Worm (Caenorhabditis elegans) whole organism, young adult: ENCODE results near the gene C48B4.12.
A peak's percentile ranks its signal among the peaks of the same experiment; 100 is the strongest.

Source experiments
- C17E4.6 ChIP-seq: fragments of 200-800 bp; sonication (Bioruptor generic); IDR thresholded peaks from 2 replicates; pipeline ENCODE4 v1.3.6; 2022; ENCODE audit warnings: missing genetic modification reagents, missing genetic modification characterization, missing compliant biosample characterization
- D2030.7 ChIP-seq: fragments of 200-800 bp; sonication (Bioruptor generic); IDR thresholded peaks from 2 replicates; pipeline ENCODE4 v1.3.6; 2022; ENCODE audit warnings: missing genetic modification reagents, missing genetic modification characterization, missing compliant biosample characterization
- F33H1.4 ChIP-seq: fragments of 200-800 bp; sonication (Bioruptor generic); IDR thresholded peaks from 2 replicates; pipeline ENCODE4 v1.3.6; 2022; ENCODE audit warnings: missing genetic modification reagents, missing genetic modification characterization, missing compliant biosample characterization
- F37B4.10 ChIP-seq: fragments of 200-800 bp; sonication (Bioruptor generic); IDR thresholded peaks from 2 replicates; pipeline ENCODE4 v1.3.6; 2022; ENCODE audit warnings: missing genetic modification characterization, missing compliant biosample characterization
- F49E8.2 ChIP-seq: sonication (generic microtip); optimal IDR thresholded peaks from 3 replicates; lab custom pipeline; 2017; ENCODE audit warnings: missing genetic modification characterization, mild to moderate bottlenecking, missing compliant biosample characterization, antibody characterized with exemption, moderate library complexity; ENCODE audit not compliant: insufficient read depth
- K11D2.4 ChIP-seq: fragments of 200-800 bp; sonication (Bioruptor generic); IDR thresholded peaks from 2 replicates; pipeline ENCODE4 v1.3.6; 2022; ENCODE audit warnings: missing genetic modification reagents, missing genetic modification characterization, missing compliant biosample characterization
- K12H6.12 ChIP-seq: fragments of 200-800 bp; sonication (Bioruptor generic); optimal IDR thresholded peaks from 2 replicates; lab custom pipeline; 2018; ENCODE audit warnings: mild to moderate bottlenecking, missing genetic modification characterization, missing compliant biosample characterization
- T26A5.8 ChIP-seq: sonication (generic microtip); optimal IDR thresholded peaks from 2 replicates; lab custom pipeline; 2016; ENCODE audit warnings: missing genetic modification characterization, missing compliant biosample characterization
- Y53G8AR.9 ChIP-seq: fragments of 200-800 bp; sonication (Bioruptor generic); conservative IDR thresholded peaks from 2 replicates; pipeline ENCODE4 v1.3.6; 2022; ENCODE audit warnings: missing genetic modification reagents, missing genetic modification characterization, missing compliant biosample characterization
- Y56A3A.18 ChIP-seq: fragments of 200-800 bp; sonication (Bioruptor generic); IDR thresholded peaks from 2 replicates; pipeline ENCODE4 v1.3.6; 2022; ENCODE audit warnings: missing genetic modification reagents, missing genetic modification characterization, missing compliant biosample characterization
- ZK185.1 ChIP-seq: sonication (generic microtip); optimal IDR thresholded peaks from 2 replicates; lab custom pipeline; 2016; ENCODE audit warnings: mild to moderate bottlenecking, missing genetic modification characterization, missing compliant biosample characterization; ENCODE audit not compliant: poor library complexity, severe bottlenecking
- ama-1 ChIP-seq, 3 experiments: fragments of 150-350 bp in 1 of 3; sonication (generic microtip) in 2 of 3; optimal IDR thresholded peaks; 2 replicates each; lab custom pipeline; 2014 to 2018; ENCODE audit warnings: missing biosample characterization in 2 of 3, missing genetic modification characterization in 2 of 3, missing genetic modification reagents in 2 of 3
- attf-5 ChIP-seq: fragments of 200-800 bp; sonication (Bioruptor generic); optimal IDR thresholded peaks from 2 replicates; lab custom pipeline; 2018; ENCODE audit warnings: mild to moderate bottlenecking, missing genetic modification characterization, missing compliant biosample characterization
- bed-2 ChIP-seq: fragments of 200-800 bp; sonication (Bioruptor generic); IDR thresholded peaks from 2 replicates; pipeline ENCODE4 v1.3.6; 2022; ENCODE audit warnings: missing genetic modification reagents, missing genetic modification characterization, missing compliant biosample characterization
- cebp-2 ChIP-seq: fragments of 200-800 bp; sonication (Bioruptor generic); IDR thresholded peaks from 2 replicates; pipeline ENCODE4 v1.3.6; 2022; ENCODE audit warnings: missing genetic modification characterization, missing compliant biosample characterization
- ceh-91 ChIP-seq: fragments of 200-800 bp; sonication (Bioruptor generic); IDR thresholded peaks from 2 replicates; pipeline ENCODE4 v1.3.6; 2022; ENCODE audit warnings: missing genetic modification reagents, missing genetic modification characterization, missing compliant biosample characterization
- dox-1 ChIP-seq: fragments of 200-800 bp; sonication (Bioruptor generic); IDR thresholded peaks from 2 replicates; pipeline ENCODE4 v1.3.6; 2022; ENCODE audit warnings: missing genetic modification reagents, missing genetic modification characterization, missing compliant biosample characterization
- dpff-1 ChIP-seq: sonication (generic microtip); optimal IDR thresholded peaks from 2 replicates; lab custom pipeline; 2017; ENCODE audit warnings: mild to moderate bottlenecking, missing genetic modification characterization, missing compliant biosample characterization
- efl-1 ChIP-seq: fragments of 150-350 bp; optimal IDR thresholded peaks from 2 replicates; lab custom pipeline; 2014; ENCODE audit warnings: missing biosample characterization, missing genetic modification reagents, missing genetic modification characterization
- egl-18 ChIP-seq: fragments of 200-800 bp; sonication (Bioruptor generic); IDR thresholded peaks from 2 replicates; pipeline ENCODE4 v1.3.6; 2022; ENCODE audit warnings: missing genetic modification reagents, missing genetic modification characterization, missing compliant biosample characterization
- egl-44 ChIP-seq: fragments of 200-800 bp; sonication (Bioruptor generic); IDR thresholded peaks from 2 replicates; pipeline ENCODE4 v1.3.6; 2022; ENCODE audit warnings: missing genetic modification reagents, missing genetic modification characterization, missing compliant biosample characterization
- ets-4 ChIP-seq: fragments of 200-800 bp; sonication (Bioruptor generic); optimal IDR thresholded peaks from 2 replicates; lab custom pipeline; 2018; ENCODE audit warnings: mild to moderate bottlenecking, missing genetic modification characterization, missing compliant biosample characterization
- hmg-1.2 ChIP-seq: fragments of 200-800 bp; sonication (Bioruptor generic); IDR thresholded peaks from 2 replicates; pipeline ENCODE4 v1.3.6; 2022; ENCODE audit warnings: missing genetic modification reagents, missing genetic modification characterization, missing compliant biosample characterization
- hrde-1 ChIP-seq: sonication (generic microtip); optimal IDR thresholded peaks from 2 replicates; lab custom pipeline; 2016; ENCODE audit warnings: missing genetic modification characterization, mild to moderate bottlenecking, missing compliant biosample characterization, moderate library complexity, missing genotype, missing genetic modification reagents, borderline replicate concordance
- lag-1 ChIP-seq: fragments of 200-800 bp; sonication (Bioruptor generic); IDR thresholded peaks from 2 replicates; pipeline ENCODE4 v1.3.6; 2022; ENCODE audit warnings: missing genetic modification reagents, missing genetic modification characterization, missing compliant biosample characterization
- lin-26 ChIP-seq: fragments of 200-800 bp; sonication (Bioruptor generic); IDR thresholded peaks from 2 replicates; pipeline ENCODE4 v1.3.6; 2022; ENCODE audit warnings: missing genetic modification reagents, missing genetic modification characterization, missing compliant biosample characterization
- lir-1 ChIP-seq: fragments of 200-800 bp; sonication (Bioruptor generic); conservative IDR thresholded peaks from 2 replicates; pipeline ENCODE4 v1.3.6; 2022; ENCODE audit warnings: missing genetic modification reagents, missing genetic modification characterization, missing compliant biosample characterization
- lsl-1 ChIP-seq: fragments of 200-800 bp; sonication (Bioruptor generic); optimal IDR thresholded peaks from 2 replicates; lab custom pipeline; 2018; ENCODE audit warnings: mild to moderate bottlenecking, missing genetic modification characterization, moderate library complexity, missing compliant biosample characterization
- lsy-27 ChIP-seq: sonication (generic microtip); optimal IDR thresholded peaks from 2 replicates; lab custom pipeline; 2017; ENCODE audit warnings: missing genetic modification characterization, mild to moderate bottlenecking, missing compliant biosample characterization, antibody characterized with exemption, missing genotype, borderline replicate concordance; ENCODE audit not compliant: insufficient read depth
- madf-10 ChIP-seq: sonication (generic microtip); optimal IDR thresholded peaks from 2 replicates; lab custom pipeline; 2016; ENCODE audit warnings: mild to moderate bottlenecking, missing genetic modification characterization, missing compliant biosample characterization
- madf-3 ChIP-seq: fragments of 200-800 bp; sonication (Bioruptor generic); IDR thresholded peaks from 2 replicates; pipeline ENCODE4 v1.3.6; 2022; ENCODE audit warnings: missing genetic modification reagents, missing genetic modification characterization, missing compliant biosample characterization
- mxl-1 ChIP-seq: sonication (generic microtip); optimal IDR thresholded peaks from 2 replicates; lab custom pipeline; 2016; ENCODE audit warnings: missing genetic modification characterization, missing compliant biosample characterization
- nfya-2 ChIP-seq: fragments of 200-800 bp; sonication (Bioruptor generic); IDR thresholded peaks from 2 replicates; pipeline ENCODE4 v1.3.6; 2022; ENCODE audit warnings: missing genetic modification reagents, missing genetic modification characterization, missing compliant biosample characterization
- nhr-120 ChIP-seq: fragments of 200-800 bp; sonication (Bioruptor generic); IDR thresholded peaks from 2 replicates; pipeline ENCODE4 v1.3.6; 2022; ENCODE audit warnings: missing genetic modification characterization, missing compliant biosample characterization
- nhr-179 ChIP-seq: sonication (generic microtip); optimal IDR thresholded peaks from 2 replicates; lab custom pipeline; 2016; ENCODE audit warnings: mild to moderate bottlenecking, missing genetic modification characterization, missing compliant biosample characterization
- nhr-27 ChIP-seq: fragments of 200-800 bp; sonication (Bioruptor generic); optimal IDR thresholded peaks from 2 replicates; lab custom pipeline; 2018; ENCODE audit warnings: mild to moderate bottlenecking, missing genetic modification characterization, moderate library complexity, missing compliant biosample characterization
- nhr-80 ChIP-seq: sonication (generic microtip); optimal IDR thresholded peaks from 2 replicates; lab custom pipeline; 2016; ENCODE audit warnings: missing genetic modification characterization, missing compliant biosample characterization
- pbrm-1 ChIP-seq: fragments of 200-800 bp; sonication (Bioruptor generic); IDR thresholded peaks from 2 replicates; pipeline ENCODE4 v1.3.6; 2022; ENCODE audit warnings: missing genetic modification reagents, missing genetic modification characterization, missing compliant biosample characterization
- rpc-1 ChIP-seq, 2 experiments: fragments of 150-350 bp in 1 of 2; sonication (generic microtip) in 1 of 2; optimal IDR thresholded peaks; 2 replicates each; lab custom pipeline; 2014 to 2018; ENCODE audit warnings: missing biosample characterization in 1 of 2, missing genetic modification characterization in 1 of 2, missing genetic modification reagents in 1 of 2, missing genotype in 1 of 2
- sea-2 ChIP-seq: fragments of 200-800 bp; sonication (Bioruptor generic); IDR thresholded peaks from 2 replicates; pipeline ENCODE4 v1.3.6; 2022; ENCODE audit warnings: missing genetic modification characterization, missing compliant biosample characterization
- snpc-1.1 ChIP-seq: sonication (generic microtip); optimal IDR thresholded peaks from 2 replicates; lab custom pipeline; 2017; ENCODE audit warnings: missing genetic modification characterization, mild to moderate bottlenecking, missing compliant biosample characterization, antibody characterized with exemption, moderate library complexity, missing genotype, missing genetic modification reagents; ENCODE audit not compliant: insufficient read depth
- snpc-3.4 ChIP-seq: sonication (generic microtip); optimal IDR thresholded peaks from 2 replicates; lab custom pipeline; 2017; ENCODE audit warnings: missing genetic modification characterization, mild to moderate bottlenecking, missing compliant biosample characterization, antibody characterized with exemption, moderate library complexity, missing genotype, missing genetic modification reagents
- somi-1 ChIP-seq: fragments of 200-800 bp; sonication (Bioruptor generic); optimal IDR thresholded peaks from 2 replicates; lab custom pipeline; 2018; ENCODE audit warnings: mild to moderate bottlenecking, missing genetic modification characterization, missing compliant biosample characterization
- tbp1 ChIP-seq: fragments of 200-800 bp; sonication (Bioruptor generic); optimal IDR thresholded peaks from 2 replicates; lab custom pipeline; 2018; ENCODE audit warnings: mild to moderate bottlenecking, missing genetic modification characterization, missing compliant biosample characterization
- tbx-9 ChIP-seq: sonication (generic microtip); optimal IDR thresholded peaks from 2 replicates; lab custom pipeline; 2016; ENCODE audit warnings: borderline replicate concordance, missing genetic modification characterization, inconsistent platforms, missing compliant biosample characterization
- tlf-1 ChIP-seq: fragments of 200-800 bp; sonication (Bioruptor generic); optimal IDR thresholded peaks from 2 replicates; lab custom pipeline; 2018; ENCODE audit warnings: mild to moderate bottlenecking, missing genetic modification characterization, missing compliant biosample characterization
- ztf-28 ChIP-seq: fragments of 200-800 bp; sonication (Bioruptor generic); IDR thresholded peaks from 2 replicates; pipeline ENCODE4 v1.3.6; 2022; ENCODE audit warnings: missing genetic modification reagents, missing genetic modification characterization, missing compliant biosample characterization

The C48B4.12 gene

DNA sequence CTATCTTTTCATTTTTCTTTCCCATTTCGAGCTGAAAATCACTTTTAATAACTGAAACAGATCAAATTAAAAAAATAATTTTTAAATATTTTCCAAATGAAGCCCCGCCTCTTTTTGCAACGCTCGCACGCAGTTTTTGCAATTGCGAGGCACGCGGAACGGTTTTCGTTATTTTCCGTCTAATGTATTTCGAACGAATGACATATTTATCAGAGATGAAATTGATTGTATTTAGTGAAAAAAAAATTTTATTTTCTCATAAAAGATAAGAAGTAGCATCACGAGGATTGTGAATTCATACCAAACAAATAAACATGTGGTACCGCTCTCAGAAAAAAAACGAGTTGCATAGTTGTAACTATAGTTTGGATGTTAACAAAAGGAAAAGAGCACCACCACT, 32.7 kb downstream of the C48B4.12 start, which contains the start of gene rpac-19 (continued):
- TF ChIP-seq F33H1.4 (peak; percentile 66), D2030.7 (GFP tag; lab: Robert Waterston, UW) (peak; percentile 32; the same call in 1 of the 2 replicates), ama-1 (optimal IDR thresholded peaks at IDR 0.05; lab: Kevin White, UChicago) (peak; percentile 74), ama-1 (GFP tag; optimal IDR thresholded peaks at IDR 0.05; lab: Kevin White, UChicago) (peak in 1 of 2 experiments; percentile 77), F49E8.2 (tag; lab: Kevin White, UChicago) (peak; percentile 44), rpc-1 (optimal IDR thresholded peaks at IDR 0.05; lab: Kevin White, UChicago) (peak; percentile 37), rpc-1 (tag; optimal IDR thresholded peaks at IDR 0.05; lab: Kevin White, UChicago) (no peak), Y53G8AR.9 (GFP tag; lab: Robert Waterston, UW) (peak; percentile 82; the same call in 1 of the 2 replicates), lsy-27 (tag; lab: Kevin White, UChicago) (no peak), madf-10 (tag; lab: Kevin White, UChicago) (peak; percentile 80), K11D2.4 (GFP tag; lab: Robert Waterston, UW) (peak; percentile 33; the same call in 1 of the 2 replicates), ets-4 (no peak), egl-44 (GFP tag; lab: Robert Waterston, UW) (peak; percentile 83), snpc-3.4 (peak; percentile 50), dox-1 (GFP tag; lab: Robert Waterston, UW) (no peak), sea-2 (GFP tag; lab: Robert Waterston, UW) (no peak), efl-1 (peak; percentile 42), madf-3 (GFP tag; lab: Robert Waterston, UW) (peak; percentile 73; the same call in 1 of the 2 replicates), lir-1 (no peak), K12H6.12 (peak; percentile 25), tbp1 (GFP tag; lab: Kevin White, UChicago) (peak; percentile 65), hmg-1.2 (GFP tag; lab: Robert Waterston, UW) (peak; percentile 45), nhr-179 (tag; lab: Kevin White, UChicago) (no peak), T26A5.8 (tag; lab: Kevin White, UChicago) (peak; percentile 57), dpff-1 (tag; lab: Kevin White, UChicago) (no peak), tbx-9 (tag; lab: Kevin White, UChicago) (no peak), cebp-2 (GFP tag; lab: Robert Waterston, UW) (no peak), somi-1 (GFP tag; lab: Kevin White, UChicago) (peak; percentile 61), nhr-80 (peak; percentile 62), tlf-1 (GFP tag; lab: Kevin White, UChicago) (peak; percentile 86), hrde-1 (tag; lab: Kevin White, UChicago) (peak; percentile 79), Y56A3A.18 (GFP tag; lab: Robert Waterston, UW) (no peak), ztf-28 (GFP tag; lab: Robert Waterston, UW) (no peak), egl-18 (GFP tag; lab: Robert Waterston, UW) (no peak), lag-1 (GFP tag; lab: Robert Waterston, UW) (no peak), F37B4.10 (GFP tag; lab: Robert Waterston, UW) (no peak), ZK185.1 (peak; percentile 81), nfya-2 (GFP tag; lab: Robert Waterston, UW) (no peak), C17E4.6 (GFP tag; lab: Robert Waterston, UW) (peak; percentile 48; the same call in 1 of the 2 replicates), pbrm-1 (GFP tag; lab: Robert Waterston, UW) (peak; percentile 85), nhr-27 (tag; lab: Kevin White, UChicago) (no peak), snpc-1.1 (peak; percentile 67), nhr-120 (GFP tag; lab: Robert Waterston, UW) (no peak), lin-26 (0 out of 2 replicates have a peak, but pooled peaks have one; percentile 43), ceh-91 (GFP tag; lab: Robert Waterston, UW) (no peak), bed-2 (GFP tag; lab: Robert Waterston, UW) (0 out of 2 replicates have a peak, but pooled peaks have one; percentile 52), mxl-1 (tag; lab: Kevin White, UChicago) (peak; percentile 31), lsl-1 (peak; percentile 57), attf-5 (GFP tag; lab: Kevin White, UChicago) (peak; percentile 79)
